Worm (Caenorhabditis elegans) whole organism, early embryonic: Measurements from ENCODE around the gene clec-4.
"Not testable (repeated sequence)": the region's sequence is repeated elsewhere in the genome, so short reads cannot be mapped to it uniquely, and the experiment has no call there.

Experiments used
- B0310.2 ChIP-seq: sonication (generic microtip); optimal IDR thresholded peaks from 2 replicates; lab custom pipeline; 2016; ENCODE audit warnings: mild to moderate bottlenecking, missing genetic modification characterization, missing compliant biosample characterization
- F13C5.2 ChIP-seq: sonication (generic microtip); optimal IDR thresholded peaks from 2 replicates; lab custom pipeline; 2017; ENCODE audit warnings: mild to moderate bottlenecking, missing genetic modification characterization, inconsistent platforms, missing compliant biosample characterization
- aly-1 ChIP-seq: sonication (generic microtip); optimal IDR thresholded peaks from 2 replicates; lab custom pipeline; 2016; ENCODE audit warnings: missing genetic modification characterization, missing compliant biosample characterization
- ama-1 ChIP-seq: fragments of 150-350 bp; optimal IDR thresholded peaks from 2 replicates; lab custom pipeline; 2014
- ets-7 ChIP-seq: sonication (generic microtip); optimal IDR thresholded peaks from 2 replicates; lab custom pipeline; 2016; ENCODE audit warnings: missing genotype, missing genetic modification characterization, missing compliant biosample characterization
- flt-1 ChIP-seq: fragments of 200-800 bp; sonication (Bioruptor generic); IDR thresholded peaks from 2 replicates; pipeline ENCODE4 v1.3.6; 2022; ENCODE audit warnings: missing genetic modification characterization, missing compliant biosample characterization
- hmbx-1 ChIP-seq: sonication (generic microtip); optimal IDR thresholded peaks from 2 replicates; lab custom pipeline; 2016; ENCODE audit warnings: mild to moderate bottlenecking, missing genetic modification characterization, missing compliant biosample characterization
- tbx-11 ChIP-seq: fragments of 200-800 bp; sonication (Bioruptor generic); IDR thresholded peaks from 2 replicates; pipeline ENCODE4 v1.3.6; 2022; ENCODE audit warnings: missing genetic modification characterization, missing compliant biosample characterization

DNA sequence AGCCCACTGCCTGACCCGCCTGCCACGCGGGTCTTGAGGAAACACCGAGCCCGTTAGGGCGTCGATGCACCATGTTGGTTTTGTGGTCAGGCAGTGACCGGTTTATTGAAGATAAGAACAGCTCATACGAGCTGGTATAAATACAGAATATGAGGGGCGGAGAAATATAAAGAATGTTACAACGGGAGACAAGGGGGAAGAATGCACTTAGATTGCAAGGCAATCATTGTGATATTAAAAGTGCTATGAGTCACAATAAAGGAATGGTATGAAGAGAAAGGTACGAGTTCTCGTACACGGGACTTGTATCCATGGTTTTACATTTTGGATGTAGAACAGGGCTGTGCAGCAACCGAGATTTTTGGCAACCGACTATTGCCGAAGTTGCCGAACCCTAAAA is 43.5 kb upstream of the clec-4 start, which contains the start of gene Y38E10A.14:
- not testable (repeated sequence) for TF ChIP-seq flt-1 (GFP tag; lab: Robert Waterston, UW); ama-1 (lab: Kevin White, UChicago); tbx-11 (GFP tag; lab: Robert Waterston, UW); ets-7; hmbx-1 (tag; lab: Kevin White, UChicago); B0310.2 (tag; lab: Kevin White, UChicago); aly-1 (tag; lab: Kevin White, UChicago); F13C5.2 (tag; lab: Kevin White, UChicago)
